Worm (Caenorhabditis elegans): ENCODE results near the gene D1044.4.

ce11 chrIII:5565699-5566098 lies 43.9 kb upstream of the D1044.4 start:
- TF ChIP-seq hlh-1 (tag; optimal IDR thresholded peaks at IDR 0.05) (no peak), pha-4 (tag; optimal IDR thresholded peaks at IDR 0.05) (no peak)

All from whole organism, mixed stage, embryonic.